Fruit fly (Drosophila melanogaster): ENCODE results near the gene Arp1.

DNA sequence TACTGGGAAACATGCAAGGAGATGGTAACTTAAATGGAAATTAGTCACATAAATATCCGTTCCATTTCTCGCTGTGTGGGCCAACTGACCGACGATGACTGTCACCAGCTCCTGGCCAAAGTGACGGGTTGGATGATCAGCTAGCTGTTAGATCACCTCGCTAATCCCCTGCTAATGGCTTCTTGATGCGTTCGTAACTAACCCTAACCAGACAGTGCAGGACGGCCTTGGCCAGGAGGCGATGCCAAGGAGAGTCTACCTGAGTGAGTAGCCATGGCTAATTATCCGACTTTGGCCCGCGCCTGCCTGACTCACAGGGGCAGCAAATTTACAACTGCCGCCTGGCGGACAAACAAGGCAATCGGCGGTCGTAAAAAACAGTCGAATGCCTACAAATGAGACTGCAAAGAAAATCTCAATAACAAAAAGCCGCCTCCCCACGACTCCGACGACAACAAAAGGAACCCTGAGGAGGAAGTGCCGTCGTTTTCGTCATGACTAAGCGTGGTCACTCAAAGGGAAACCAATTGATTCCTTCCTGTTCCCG is 45.7 kb upstream of the Arp1 start:
- TF ChIP-seq CG8478 (optimal IDR thresholded peaks at IDR 0.05) = no peak
- TF ChIP-seq CTCF (optimal IDR thresholded peaks at IDR 0.05) = no peak

All from S2 (cell line).